Fruit fly (Drosophila melanogaster) whole organism, prepupa: ENCODE data around the gene CG14210.

ENCODE experiments used
- Blimp-1 ChIP-seq: fragments of 200-800 bp; sonication (Bioruptor generic); optimal IDR thresholded peaks from 3 replicates; lab custom pipeline; 2017; ENCODE audit warnings: missing biosample characterization, missing genetic modification characterization, mild to moderate bottlenecking, moderate library complexity, missing genetic modification reagents
- CG10631 ChIP-seq: fragments of 200-800 bp; sonication (Bioruptor generic); optimal IDR thresholded peaks from 2 replicates; lab custom pipeline; 2016; ENCODE audit warnings: missing biosample characterization, missing genetic modification characterization
- CG10669 ChIP-seq: fragments of 200-800 bp; sonication (Bioruptor generic); optimal IDR thresholded peaks from 3 replicates; lab custom pipeline; 2018; ENCODE audit warnings: missing biosample characterization, mild to moderate bottlenecking, missing genetic modification characterization, moderate library complexity
- CG11294 ChIP-seq: fragments of 200-800 bp; sonication (Bioruptor generic); IDR thresholded peaks from 2 replicates; pipeline ENCODE4 v1.3.6; 2022; ENCODE audit warnings: missing biosample characterization, missing genetic modification characterization
- CG11902 ChIP-seq: fragments of 200-800 bp; sonication (Bioruptor generic); optimal IDR thresholded peaks from 3 replicates; lab custom pipeline; 2016; ENCODE audit warnings: missing biosample characterization, missing genetic modification characterization
- CG15336 ChIP-seq: fragments of 200-800 bp; sonication (Bioruptor generic); IDR thresholded peaks from 2 replicates; pipeline ENCODE4 v1.3.6; 2022; ENCODE audit warnings: missing biosample characterization, missing genetic modification characterization
- CG1621 ChIP-seq: fragments of 200-800 bp; sonication (Bioruptor generic); optimal IDR thresholded peaks from 3 replicates; lab custom pipeline; 2018; ENCODE audit warnings: missing biosample characterization, mild to moderate bottlenecking, missing genetic modification characterization
- CG16779 ChIP-seq: fragments of 200-800 bp; sonication (Bioruptor generic); optimal IDR thresholded peaks from 3 replicates; lab custom pipeline; 2017; ENCODE audit warnings: missing biosample characterization, mild to moderate bottlenecking, missing genetic modification characterization
- CG3032 ChIP-seq: fragments of 200-800 bp; optimal IDR thresholded peaks from 2 replicates; lab custom pipeline; 2019; ENCODE audit warnings: missing biosample characterization, mild to moderate bottlenecking, missing genetic modification characterization, moderate library complexity
- CG32006 ChIP-seq: fragments of 200-800 bp; sonication (Bioruptor generic); optimal IDR thresholded peaks from 3 replicates; lab custom pipeline; 2017; ENCODE audit warnings: missing biosample characterization, mild to moderate bottlenecking, missing genetic modification characterization
- CG34406 ChIP-seq: fragments of 200-800 bp; sonication (Bioruptor generic); optimal IDR thresholded peaks from 3 replicates; lab custom pipeline; 2016; ENCODE audit warnings: missing biosample characterization, missing genetic modification characterization
- CG3919 ChIP-seq: fragments of 200-800 bp; sonication (Bioruptor generic); optimal IDR thresholded peaks from 3 replicates; lab custom pipeline; 2016; ENCODE audit warnings: missing biosample characterization, missing genetic modification characterization
- CG4318 ChIP-seq: fragments of 200-800 bp; sonication (Bioruptor generic); optimal IDR thresholded peaks from 3 replicates; lab custom pipeline; 2017; ENCODE audit warnings: missing biosample characterization, mild to moderate bottlenecking, missing genetic modification characterization
- CG6163 ChIP-seq: fragments of 200-800 bp; sonication (Bioruptor generic); IDR thresholded peaks from 3 replicates; pipeline ENCODE4 v1.3.6; 2022; ENCODE audit warnings: missing biosample characterization, missing genetic modification characterization
- CG6276 ChIP-seq: fragments of 200-800 bp; sonication (Bioruptor generic); optimal IDR thresholded peaks from 2 replicates; lab custom pipeline; 2017; ENCODE audit warnings: missing biosample characterization, mild to moderate bottlenecking, missing genetic modification characterization
- CG6808 ChIP-seq: fragments of 200-800 bp; sonication (Bioruptor generic); optimal IDR thresholded peaks from 3 replicates; lab custom pipeline; 2017; ENCODE audit warnings: missing biosample characterization, missing genetic modification characterization, mild to moderate bottlenecking, moderate library complexity, missing genetic modification reagents
- CG6854 ChIP-seq: fragments of 200-800 bp; sonication (Bioruptor generic); optimal IDR thresholded peaks from 2 replicates; lab custom pipeline; 2017; ENCODE audit warnings: missing biosample characterization, mild to moderate bottlenecking, missing genetic modification characterization
- CG7368 ChIP-seq: fragments of 200-800 bp; sonication (Bioruptor generic); optimal IDR thresholded peaks from 3 replicates; lab custom pipeline; 2016; ENCODE audit warnings: missing biosample characterization, missing genetic modification characterization
- CG8119 ChIP-seq: fragments of 200-800 bp; sonication (Bioruptor generic); IDR thresholded peaks from 3 replicates; pipeline ENCODE4 v1.3.6; 2022; ENCODE audit warnings: missing biosample characterization, missing genetic modification characterization
- CG8319 ChIP-seq: fragments of 200-800 bp; sonication (Bioruptor generic); optimal IDR thresholded peaks from 3 replicates; lab custom pipeline; 2016; ENCODE audit warnings: missing biosample characterization, missing genetic modification characterization
- CG8632 ChIP-seq: fragments of 200-800 bp; sonication (Bioruptor generic); optimal IDR thresholded peaks from 3 replicates; lab custom pipeline; 2016; ENCODE audit warnings: missing biosample characterization, missing genetic modification characterization
- CG9139 ChIP-seq: fragments of 200-800 bp; sonication (Bioruptor generic); optimal IDR thresholded peaks from 3 replicates; lab custom pipeline; 2017; ENCODE audit warnings: missing biosample characterization, mild to moderate bottlenecking, missing genetic modification characterization
- Eip75B ChIP-seq: fragments of 200-800 bp; sonication (Bioruptor generic); optimal IDR thresholded peaks from 3 replicates; lab custom pipeline; 2016; ENCODE audit warnings: missing biosample characterization, missing genetic modification characterization
- Eip93F ChIP-seq: fragments of 200-800 bp; sonication (Bioruptor generic); optimal IDR thresholded peaks from 2 replicates; lab custom pipeline; 2016; ENCODE audit warnings: missing biosample characterization, mild to moderate bottlenecking, missing genetic modification characterization
- Ets21C ChIP-seq: fragments of 200-800 bp; sonication (Bioruptor generic); optimal IDR thresholded peaks from 3 replicates; lab custom pipeline; 2016; ENCODE audit warnings: missing biosample characterization, missing genetic modification characterization
- Ets96B ChIP-seq: fragments of 200-800 bp; optimal IDR thresholded peaks from 2 replicates; lab custom pipeline; 2019; ENCODE audit warnings: missing biosample characterization, mild to moderate bottlenecking, missing genetic modification characterization, moderate library complexity
- Gug ChIP-seq: fragments of 200-800 bp; sonication (Bioruptor generic); IDR thresholded peaks from 2 replicates; pipeline ENCODE4 v1.3.6; 2022; ENCODE audit warnings: missing biosample characterization, missing genetic modification characterization
- Hr38 ChIP-seq: sonication (Bioruptor generic); optimal IDR thresholded peaks from 2 replicates; lab custom pipeline; 2016; ENCODE audit warnings: missing biosample characterization, missing genetic modification characterization
- Hr39 ChIP-seq: fragments of 200-800 bp; sonication (Bioruptor generic); optimal IDR thresholded peaks from 2 replicates; lab custom pipeline; 2016; ENCODE audit warnings: missing biosample characterization, missing genetic modification characterization
- Hr4 ChIP-seq: fragments of 200-800 bp; sonication (Bioruptor generic); optimal IDR thresholded peaks from 3 replicates; lab custom pipeline; 2016; ENCODE audit warnings: missing biosample characterization, missing genetic modification characterization
- Lpt ChIP-seq: fragments of 200-800 bp; sonication (Bioruptor generic); optimal IDR thresholded peaks from 3 replicates; lab custom pipeline; 2016; ENCODE audit warnings: missing biosample characterization, missing genetic modification characterization
- Met ChIP-seq: fragments of 200-800 bp; sonication (Bioruptor generic); optimal IDR thresholded peaks from 3 replicates; lab custom pipeline; 2016; ENCODE audit warnings: missing biosample characterization, missing genetic modification characterization
- OdsH ChIP-seq: fragments of 200-800 bp; sonication (Bioruptor generic); optimal IDR thresholded peaks from 3 replicates; lab custom pipeline; 2016; ENCODE audit warnings: missing biosample characterization, missing genetic modification characterization
- Sox14 ChIP-seq: fragments of 200-800 bp; sonication (Bioruptor generic); optimal IDR thresholded peaks from 3 replicates; lab custom pipeline; 2016; ENCODE audit warnings: missing biosample characterization, missing genetic modification characterization
- Sox15 ChIP-seq: fragments of 200-800 bp; sonication (Bioruptor generic); optimal IDR thresholded peaks from 3 replicates; lab custom pipeline; 2016; ENCODE audit warnings: missing biosample characterization, missing genetic modification characterization
- achi ChIP-seq: fragments of 200-800 bp; sonication (Bioruptor generic); optimal IDR thresholded peaks from 3 replicates; lab custom pipeline; 2016; ENCODE audit warnings: missing biosample characterization, missing genetic modification characterization
- acj6 ChIP-seq: fragments of 200-800 bp; sonication (Bioruptor generic); optimal IDR thresholded peaks from 3 replicates; lab custom pipeline; 2016; ENCODE audit warnings: missing biosample characterization, missing genetic modification characterization
- cyc ChIP-seq: fragments of 200-800 bp; sonication (Bioruptor generic); optimal IDR thresholded peaks from 3 replicates; lab custom pipeline; 2016; ENCODE audit warnings: missing biosample characterization, missing genetic modification characterization
- dsx ChIP-seq: fragments of 200-800 bp; optimal IDR thresholded peaks from 3 replicates; lab custom pipeline; 2019; ENCODE audit warnings: missing biosample characterization, mild to moderate bottlenecking, missing genetic modification characterization, moderate library complexity; ENCODE audit not compliant: poor library complexity, severe bottlenecking
- eg ChIP-seq: fragments of 200-800 bp; sonication (Bioruptor generic); IDR thresholded peaks from 3 replicates; pipeline ENCODE4 v1.3.6; 2022; ENCODE audit warnings: missing biosample characterization, missing genetic modification characterization
- esn ChIP-seq: fragments of 200-800 bp; sonication (Bioruptor generic); optimal IDR thresholded peaks from 2 replicates; lab custom pipeline; 2016; ENCODE audit warnings: missing biosample characterization, mild to moderate bottlenecking, missing genetic modification characterization, moderate library complexity
- fd59A ChIP-seq: fragments of 200-800 bp; sonication (Bioruptor generic); optimal IDR thresholded peaks from 2 replicates; lab custom pipeline; 2017; ENCODE audit warnings: missing biosample characterization, mild to moderate bottlenecking, missing genetic modification characterization, missing genetic modification reagents
- fd85E ChIP-seq: fragments of 200-800 bp; sonication (Bioruptor generic); optimal IDR thresholded peaks from 3 replicates; lab custom pipeline; 2016; ENCODE audit warnings: missing biosample characterization, missing genetic modification characterization
- lz ChIP-seq: fragments of 200-800 bp; sonication (Bioruptor generic); optimal IDR thresholded peaks from 3 replicates; lab custom pipeline; 2016; ENCODE audit warnings: missing biosample characterization, missing genetic modification characterization
- net ChIP-seq: fragments of 200-800 bp; sonication (Bioruptor generic); optimal IDR thresholded peaks from 3 replicates; lab custom pipeline; 2016; ENCODE audit warnings: missing biosample characterization, missing genetic modification characterization
- pdm3 ChIP-seq: fragments of 200-800 bp; sonication (Bioruptor generic); optimal IDR thresholded peaks from 3 replicates; lab custom pipeline; 2016; ENCODE audit warnings: missing biosample characterization, missing genetic modification characterization
- salr ChIP-seq, 2 experiments: fragments of 200-800 bp; sonication (Bioruptor generic); optimal IDR thresholded peaks; 3 replicates each; lab custom pipeline; 2016 to 2018; ENCODE audit warnings: missing biosample characterization in 2 of 2, missing genetic modification characterization in 2 of 2, mild to moderate bottlenecking in 1 of 2
- spab ChIP-seq: fragments of 200-800 bp; sonication (Bioruptor generic); optimal IDR thresholded peaks from 2 replicates; lab custom pipeline; 2017; ENCODE audit warnings: missing biosample characterization, mild to moderate bottlenecking, missing genetic modification characterization, missing genetic modification reagents
- ss ChIP-seq, 2 experiments: fragments of 200-800 bp; sonication (Bioruptor generic); optimal IDR thresholded peaks; 2 replicates in 1 of 2; 3 replicates in 1 of 2; lab custom pipeline; 2017 to 2018; ENCODE audit warnings: mild to moderate bottlenecking in 2 of 2, missing biosample characterization in 2 of 2, missing genetic modification characterization in 2 of 2, moderate library complexity in 1 of 2
- svp ChIP-seq: fragments of 200-800 bp; sonication (Bioruptor generic); peaks from one replicate; lab custom pipeline; 2016; ENCODE audit warnings: missing biosample characterization, missing genetic modification characterization
- topi ChIP-seq: fragments of 200-800 bp; sonication (Bioruptor generic); optimal IDR thresholded peaks from 3 replicates; lab custom pipeline; 2016; ENCODE audit warnings: missing biosample characterization, missing genetic modification characterization
- vri ChIP-seq: fragments of 200-800 bp; sonication (Bioruptor generic); optimal IDR thresholded peaks from 3 replicates; lab custom pipeline; 2016; ENCODE audit warnings: missing biosample characterization, mild to moderate bottlenecking, missing genetic modification characterization

CG14210 gene

dm6 chrX:19651757-19652419 is 35.9 kb downstream of the CG14210 start, which contains the start of the genes Ranbp21 and Elys:
Gene Ranbp21, minus strand, starts transcription at chrX:19652269.
Gene Elys, plus strand, starts transcription at chrX:19652305.
- TF ChIP-seq svp (GFP tag; lab: Kevin White, UChicago) (no peak), Hr4 (GFP tag; lab: Kevin White, UChicago) (no peak), CG9139 (GFP tag; lab: Kevin White, UChicago) (no peak), fd85E (no peak), fd59A (no peak), CG3919 (no peak), Hr38 (GFP tag; lab: Kevin White, UChicago) (no peak), spab (no peak), CG6163 (GFP tag; lab: Robert Waterston, UW) (peak; percentile 66; the same call in 2 of the 3 replicates), esn (peak; percentile 58), CG1621 (tag; lab: Kevin White, UChicago) (peak; percentile 5), CG10669 (GFP tag; lab: Kevin White, UChicago) (no peak), Sox14 (GFP tag; lab: Kevin White, UChicago) (peak; percentile 74), CG16779 (no peak), OdsH (no peak), Lpt (GFP tag; lab: Kevin White, UChicago) (peak; percentile 13), CG11294 (GFP tag; lab: Robert Waterston, UW) (no peak), CG10631 (GFP tag; lab: Kevin White, UChicago) (no peak), dsx (GFP tag; lab: Kevin White, UChicago) (no peak), acj6 (GFP tag; lab: Kevin White, UChicago) (no peak), Gug (GFP tag; lab: Robert Waterston, UW) (0 out of 2 replicates have a peak, but pooled peaks have one; percentile 32), Hr39 (GFP tag; lab: Kevin White, UChicago) (peak; percentile 76), CG8119 (GFP tag; lab: Robert Waterston, UW) (no peak), CG11902 (GFP tag; lab: Kevin White, UChicago) (no peak), CG7368 (GFP tag; lab: Kevin White, UChicago) (no peak), lz (GFP tag; lab: Kevin White, UChicago) (peak; percentile 68), CG6808 (no peak), Blimp-1 (GFP tag; lab: Kevin White, UChicago) (no peak), CG6854 (GFP tag; lab: Kevin White, UChicago) (no peak), Sox15 (GFP tag; lab: Kevin White, UChicago) (peak; percentile 55), net (GFP tag; lab: Kevin White, UChicago) (no peak), CG8319 (GFP tag; lab: Kevin White, UChicago) (no peak), CG15336 (GFP tag; lab: Robert Waterston, UW) (no peak), Ets21C (peak; percentile 56), CG3032 (tag; lab: Kevin White, UChicago) (peak; percentile 43), CG32006 (GFP tag; lab: Kevin White, UChicago) (no peak), pdm3 (no peak), Met (GFP tag; lab: Kevin White, UChicago) (no peak), CG34406 (GFP tag; lab: Kevin White, UChicago) (peak; percentile 3), vri (GFP tag; lab: Kevin White, UChicago) (no peak), Eip75B (GFP tag; lab: Kevin White, UChicago) (no peak), CG6276 (GFP tag; lab: Kevin White, UChicago) (no peak), eg (GFP tag; lab: Robert Waterston, UW) (peak; percentile 33; the same call in 1 of the 3 replicates), achi (no peak), cyc (peak; percentile 71), topi (GFP tag; lab: Kevin White, UChicago) (no peak), salr (GFP tag; optimal IDR thresholded peaks at IDR 0.05; lab: Kevin White, UChicago) (no peak), Ets96B (tag; lab: Kevin White, UChicago) (no peak), CG8632 (GFP tag; lab: Kevin White, UChicago) (no peak), CG4318 (no peak), ss (GFP tag; optimal IDR thresholded peaks at IDR 0.05; lab: Kevin White, UChicago) (no peak), Eip93F (GFP tag; lab: Kevin White, UChicago) (no peak)
